Worm (Caenorhabditis elegans) whole organism, L4/young adult: Measurements from ENCODE around the gene trpa-1.

Experiments
- W03F9.2 ChIP-seq: fragments of 150-350 bp; optimal IDR thresholded peaks from 2 replicates; lab custom pipeline; 2014; ENCODE audit warnings: missing biosample characterization, missing genetic modification characterization
- dao-5 ChIP-seq: sonication (generic microtip); optimal IDR thresholded peaks from 2 replicates; lab custom pipeline; 2016; ENCODE audit warnings: missing genotype, missing genetic modification characterization, moderate library complexity, missing compliant biosample characterization

ce11 chrIV:11833456-11833855, 30.9 kb upstream of the trpa-1 start, which contains the start of gene M117.4:
- TF ChIP-seq W03F9.2 (no peak), dao-5 (tag; lab: Kevin White, UChicago) (no peak)
